Fruit fly (Drosophila melanogaster) whole organism, pupa: ENCODE data around the gene Ubr1.

Source experiments
- CG12605 ChIP-seq: fragments of 200-800 bp; sonication (Bioruptor generic); IDR thresholded peaks from 2 replicates; pipeline ENCODE4 v1.3.6; 2022; ENCODE audit warnings: missing biosample characterization, missing genetic modification characterization
- CG13204 ChIP-seq: fragments of 200-800 bp; sonication (Bioruptor generic); optimal IDR thresholded peaks from 2 replicates; lab custom pipeline; 2018; ENCODE audit warnings: missing biosample characterization, mild to moderate bottlenecking, missing genetic modification characterization, moderate library complexity
- CG14655 ChIP-seq: fragments of 200-800 bp; sonication (Bioruptor generic); optimal IDR thresholded peaks from 3 replicates; lab custom pipeline; 2017; ENCODE audit warnings: mild to moderate bottlenecking, missing biosample characterization, missing genetic modification reagents, missing genetic modification characterization
- CG15710 ChIP-seq: fragments of 200-800 bp; sonication (Bioruptor generic); optimal IDR thresholded peaks from 2 replicates; lab custom pipeline; 2018; ENCODE audit warnings: missing biosample characterization, mild to moderate bottlenecking, missing genetic modification characterization, moderate library complexity
- CG17806 ChIP-seq: fragments of 200-800 bp; sonication (Bioruptor generic); optimal IDR thresholded peaks from 2 replicates; lab custom pipeline; 2018; ENCODE audit warnings: missing biosample characterization, mild to moderate bottlenecking, missing genetic modification characterization, moderate library complexity
- CG32121 ChIP-seq: fragments of 200-800 bp; sonication (Bioruptor generic); IDR thresholded peaks from 2 replicates; pipeline ENCODE4 v1.3.6; 2022; ENCODE audit warnings: missing biosample characterization, missing genetic modification characterization
- CG4496 ChIP-seq: fragments of 200-800 bp; sonication (Bioruptor generic); IDR thresholded peaks from 3 replicates; pipeline ENCODE4 v1.3.6; 2022; ENCODE audit warnings: missing biosample characterization, missing genetic modification characterization
- CG8159 ChIP-seq: fragments of 200-800 bp; sonication (Bioruptor generic); optimal IDR thresholded peaks from 3 replicates; lab custom pipeline; 2018; ENCODE audit warnings: missing biosample characterization, mild to moderate bottlenecking, missing genetic modification characterization, moderate library complexity
- EcR ChIP-seq: fragments of 200-800 bp; sonication (Bioruptor generic); optimal IDR thresholded peaks from 3 replicates; lab custom pipeline; 2019; ENCODE audit warnings: missing biosample characterization, missing genetic modification characterization, mild to moderate bottlenecking, moderate library complexity, missing genetic modification reagents
- Ets98B ChIP-seq: fragments of 200-800 bp; sonication (Bioruptor generic); IDR thresholded peaks from 2 replicates; pipeline ENCODE4 v1.3.6; 2022; ENCODE audit warnings: missing biosample characterization, missing genetic modification characterization
- Pif1B ChIP-seq: fragments of 200-800 bp; sonication (Bioruptor generic); optimal IDR thresholded peaks from 3 replicates; lab custom pipeline; 2016; ENCODE audit warnings: missing biosample characterization, missing genetic modification characterization
- Snoo ChIP-seq: fragments of 200-800 bp; sonication (Bioruptor generic); optimal IDR thresholded peaks from 3 replicates; lab custom pipeline; 2017; ENCODE audit warnings: missing biosample characterization, mild to moderate bottlenecking, missing genetic modification characterization, inconsistent platforms
- gl ChIP-seq: fragments of 200-800 bp; sonication (Bioruptor generic); optimal IDR thresholded peaks from 2 replicates; lab custom pipeline; 2018; ENCODE audit warnings: missing biosample characterization, mild to moderate bottlenecking, missing genetic modification characterization
- rn ChIP-seq: fragments of 200-800 bp; sonication (Bioruptor generic); IDR thresholded peaks from 2 replicates; pipeline ENCODE4 v1.3.6; 2022; ENCODE audit warnings: missing biosample characterization, missing genetic modification characterization

dm6 chrX:16907675-16908074, 60.8 kb downstream of the Ubr1 start:
- no peak for TF ChIP-seq Pif1B (GFP tag; lab: Kevin White, UChicago)
- TF ChIP-seq CG17806 (tag; lab: Kevin White, UChicago): no peak
- no peak for TF ChIP-seq gl
- TF ChIP-seq Snoo (tag; lab: Kevin White, UChicago): no peak
- TF ChIP-seq EcR (GFP tag; lab: Kevin White, UChicago): no peak
- TF ChIP-seq CG14655: no peak
- no peak for TF ChIP-seq CG8159 (tag; lab: Kevin White, UChicago)
- TF ChIP-seq CG15710: no peak
- no peak for TF ChIP-seq CG12605
- no peak for TF ChIP-seq rn (GFP tag; lab: Robert Waterston, UW)
- no peak for TF ChIP-seq Ets98B (GFP tag; lab: Robert Waterston, UW)
- TF ChIP-seq CG4496 (GFP tag; lab: Robert Waterston, UW): no peak
- no peak for TF ChIP-seq CG13204 (GFP tag; lab: Kevin White, UChicago)
- no peak for TF ChIP-seq CG32121 (GFP tag; lab: Robert Waterston, UW)
